Fruit fly (Drosophila melanogaster) whole organism, prepupa: Measurements from ENCODE around the gene Kah.

Experiments
- CG32006 ChIP-seq: fragments of 200-800 bp; sonication (Bioruptor generic); optimal IDR thresholded peaks from 3 replicates; lab custom pipeline; 2017; ENCODE audit warnings: missing biosample characterization, mild to moderate bottlenecking, missing genetic modification characterization
- CG34406 ChIP-seq: fragments of 200-800 bp; sonication (Bioruptor generic); optimal IDR thresholded peaks from 3 replicates; lab custom pipeline; 2016; ENCODE audit warnings: missing biosample characterization, missing genetic modification characterization
- CG6276 ChIP-seq: fragments of 200-800 bp; sonication (Bioruptor generic); optimal IDR thresholded peaks from 2 replicates; lab custom pipeline; 2017; ENCODE audit warnings: missing biosample characterization, mild to moderate bottlenecking, missing genetic modification characterization
- Sox102F ChIP-seq: fragments of 200-800 bp; sonication (Bioruptor generic); optimal IDR thresholded peaks from 2 replicates; lab custom pipeline; 2016; ENCODE audit warnings: missing biosample characterization, mild to moderate bottlenecking, missing genetic modification characterization
- achi ChIP-seq: fragments of 200-800 bp; sonication (Bioruptor generic); optimal IDR thresholded peaks from 3 replicates; lab custom pipeline; 2016; ENCODE audit warnings: missing biosample characterization, missing genetic modification characterization
- cyc ChIP-seq: fragments of 200-800 bp; sonication (Bioruptor generic); optimal IDR thresholded peaks from 3 replicates; lab custom pipeline; 2016; ENCODE audit warnings: missing biosample characterization, missing genetic modification characterization
- lz ChIP-seq: fragments of 200-800 bp; sonication (Bioruptor generic); optimal IDR thresholded peaks from 3 replicates; lab custom pipeline; 2016; ENCODE audit warnings: missing biosample characterization, missing genetic modification characterization
- net ChIP-seq: fragments of 200-800 bp; sonication (Bioruptor generic); optimal IDR thresholded peaks from 3 replicates; lab custom pipeline; 2016; ENCODE audit warnings: missing biosample characterization, missing genetic modification characterization

- TF ChIP-seq CG34406 (no peak), achi (no peak), Sox102F (GFP tag; lab: Kevin White, UChicago) (no peak), cyc (GFP tag; lab: Kevin White, UChicago) (no peak), lz (GFP tag; lab: Kevin White, UChicago) (no peak), CG32006 (GFP tag; lab: Kevin White, UChicago) (no peak), net (no peak), CG6276 (no peak)
These were observed 27.2 kb downstream of the Kah start for dm6 chr3L:561772-562454.
